Fruit fly (Drosophila melanogaster) whole organism, larva: ENCODE measurements around the gene M1BP.

Experiments
- noc ChIP-seq: fragments of 200-800 bp; sonication (Bioruptor generic); optimal IDR thresholded peaks from 3 replicates; lab custom pipeline; 2019; ENCODE audit warnings: missing biosample characterization, mild to moderate bottlenecking, missing genetic modification characterization, moderate library complexity

The M1BP gene

dm6 chr3R:8704669-8705068 lies 26.8 kb downstream of the M1BP start:
- TF ChIP-seq noc (tag; lab: Kevin White, UChicago): no peak

- TF ChIP-seq noc (tag; lab: Kevin White, UChicago): no peak
These were observed 30.3 kb downstream of the M1BP start for dm6 chr3R:8701197-8701596.

dm6 chr3R:8700660-8701059 lies 30.8 kb downstream of the M1BP start:
- no peak for TF ChIP-seq noc (tag; lab: Kevin White, UChicago)

DNA sequence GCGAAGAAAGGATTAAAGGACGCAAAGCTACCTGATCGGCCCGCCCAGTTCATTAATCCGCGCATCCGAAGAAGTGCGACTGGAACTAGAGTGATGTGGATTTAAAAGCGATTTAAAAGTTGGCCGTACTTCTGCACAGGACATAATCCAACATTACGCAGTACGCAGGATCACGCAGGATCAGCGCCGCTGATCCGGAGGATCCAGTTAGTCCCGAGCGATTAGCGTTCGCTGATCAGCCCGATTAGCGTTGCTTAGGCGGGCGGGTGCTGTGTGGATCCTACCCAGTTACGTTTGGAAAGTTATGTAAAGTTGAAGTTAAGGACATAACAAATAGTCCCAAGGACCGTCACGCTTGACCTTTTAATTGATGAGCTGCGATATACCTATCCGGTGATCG lies 32.3 kb downstream of the M1BP start:
- TF ChIP-seq noc (tag; lab: Kevin White, UChicago): no peak

dm6 chr3R:8697772-8698259 lies 33.7 kb downstream of the M1BP start, which contains the start of gene hb:
hb (minus strand) TSS chr3R:8697822.
- TF ChIP-seq noc (tag; lab: Kevin White, UChicago): no peak

dm6 chr3R:8694110-8694826 lies 37.2 kb downstream of the M1BP start:
- TF ChIP-seq noc (tag; lab: Kevin White, UChicago): no peak

- TF ChIP-seq noc (tag; lab: Kevin White, UChicago): no peak
These were observed 45.1 kb downstream of the M1BP start for dm6 chr3R:8686446-8686845.

dm6 chr3R:8684328-8685177 lies 46.9 kb downstream of the M1BP start, which contains the start of gene CG44227:
CG44227 (minus strand) TSS chr3R:8685176.
- no peak for TF ChIP-seq noc (tag; lab: Kevin White, UChicago)

DNA sequence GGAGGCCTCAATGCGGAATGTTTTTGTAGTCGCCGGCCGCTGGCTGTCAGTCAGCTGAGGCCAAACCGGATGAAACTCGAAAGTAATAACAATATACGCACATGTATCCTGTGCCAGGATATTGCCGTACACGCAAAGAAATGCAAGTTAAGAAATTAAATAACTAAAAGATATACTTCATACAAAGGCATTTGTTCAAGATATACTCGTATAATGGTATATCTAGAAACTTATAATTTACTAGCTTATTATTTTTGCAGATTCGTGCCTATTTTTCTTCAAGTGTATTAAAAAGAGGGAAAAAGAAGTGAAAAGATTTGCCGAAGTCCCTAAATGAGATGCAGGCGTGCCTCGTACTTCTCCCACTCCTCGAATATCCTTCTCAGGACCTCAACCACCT lies 48.2 kb downstream of the M1BP start:
- no peak for TF ChIP-seq noc (tag; lab: Kevin White, UChicago)

DNA sequence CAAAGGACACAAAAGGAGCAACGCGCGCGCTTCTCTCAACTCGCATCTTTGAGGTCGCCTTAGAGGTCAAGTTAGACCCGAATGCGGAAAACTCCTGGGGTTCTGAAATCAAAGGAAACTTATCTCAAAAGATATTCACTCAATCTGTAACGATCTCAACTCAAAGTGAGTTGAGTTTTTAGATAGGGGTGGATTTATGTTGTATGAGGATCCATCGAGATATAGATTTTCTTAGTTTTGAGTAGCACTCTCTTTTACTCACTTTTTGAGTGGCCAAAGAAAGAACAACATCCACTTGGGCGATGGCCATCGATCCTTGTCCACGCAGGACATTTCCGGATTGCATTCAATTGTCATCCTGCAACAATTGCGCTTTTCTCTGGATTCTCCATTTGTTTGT lies 50.9 kb downstream of the M1BP start:
- TF ChIP-seq noc (tag; lab: Kevin White, UChicago): no peak

- TF ChIP-seq noc (tag; lab: Kevin White, UChicago): no peak
These were observed 51.6 kb downstream of the M1BP start, which contains the start of gene CG33325 for dm6 chr3R:8679934-8680333. CG33325 (minus strand) TSS chr3R:8680034.
